Fruit fly (Drosophila melanogaster) whole organism, embryonic: ENCODE measurements around the gene CG33679.

Experiments used
- Abd-B ChIP-seq: fragments of 200-800 bp; sonication (Bioruptor generic); optimal IDR thresholded peaks from 2 replicates; lab custom pipeline; 2018; ENCODE audit warnings: missing biosample characterization, mild to moderate bottlenecking, missing genetic modification characterization, moderate library complexity
- Atf-2 ChIP-seq: fragments of 200-800 bp; sonication (Bioruptor generic); optimal IDR thresholded peaks from 2 replicates; lab custom pipeline; 2016; ENCODE audit warnings: missing biosample characterization, missing genetic modification characterization
- Awh ChIP-seq: fragments of 200-800 bp; sonication (Bioruptor generic); IDR thresholded peaks from 2 replicates; pipeline ENCODE4, ENCODE4 v1.3.6; 2022; ENCODE audit warnings: missing biosample characterization, missing genetic modification characterization
- CG10209 ChIP-seq: fragments of 200-800 bp; sonication (Bioruptor generic); optimal IDR thresholded peaks from 3 replicates; lab custom pipeline; 2017; ENCODE audit warnings: missing biosample characterization, mild to moderate bottlenecking, missing genetic modification characterization, missing genetic modification reagents
- CG10979 ChIP-seq: fragments of 200-800 bp; sonication (Bioruptor generic); optimal IDR thresholded peaks from 2 replicates; lab custom pipeline; 2018; ENCODE audit warnings: missing biosample characterization, mild to moderate bottlenecking, missing genetic modification characterization, moderate library complexity
- CG1233 ChIP-seq: fragments of 200-800 bp; sonication (Bioruptor generic); optimal IDR thresholded peaks from 4 replicates; lab custom pipeline; 2018; ENCODE audit warnings: missing biosample characterization, mild to moderate bottlenecking, missing genetic modification characterization
- CG12942 ChIP-seq: fragments of 200-800 bp; sonication (Bioruptor generic); optimal IDR thresholded peaks from 3 replicates; lab custom pipeline; 2016; ENCODE audit warnings: missing biosample characterization, missing genetic modification characterization
- CG13287 ChIP-seq: fragments of 200-800 bp; sonication (Bioruptor generic); IDR thresholded peaks from 2 replicates; pipeline ENCODE4 v1.3.6; 2022; ENCODE audit warnings: missing biosample characterization, missing genetic modification characterization; ENCODE audit not compliant: partially characterized antibody
- CG13424 ChIP-seq: fragments of 200-800 bp; sonication (Bioruptor generic); optimal IDR thresholded peaks from 2 replicates; lab custom pipeline; 2019; ENCODE audit warnings: missing biosample characterization, mild to moderate bottlenecking, missing genetic modification characterization, moderate library complexity
- CG15514 ChIP-seq: fragments of 200-800 bp; sonication (Bioruptor generic); optimal IDR thresholded peaks from 3 replicates; lab custom pipeline; 2017; ENCODE audit warnings: missing biosample characterization, missing genetic modification characterization, mild to moderate bottlenecking, moderate library complexity, missing genetic modification reagents
- CG15601 ChIP-seq: fragments of 200-800 bp; sonication (Bioruptor generic); optimal IDR thresholded peaks from 3 replicates; lab custom pipeline; 2019; ENCODE audit warnings: missing biosample characterization, mild to moderate bottlenecking, missing genetic modification characterization, moderate library complexity
- CG17568 ChIP-seq: fragments of 200-800 bp; sonication (Bioruptor generic); optimal IDR thresholded peaks from 2 replicates; lab custom pipeline; 2018; ENCODE audit warnings: missing biosample characterization, mild to moderate bottlenecking, missing genetic modification characterization, moderate library complexity
- CG17829 ChIP-seq: fragments of 200-800 bp; optimal IDR thresholded peaks from 2 replicates; lab custom pipeline; 2019; ENCODE audit warnings: missing biosample characterization, mild to moderate bottlenecking, missing genetic modification characterization, moderate library complexity
- CG2120 ChIP-seq: fragments of 200-800 bp; sonication (Bioruptor generic); optimal IDR thresholded peaks from 3 replicates; lab custom pipeline; 2016; ENCODE audit warnings: missing biosample characterization, missing genetic modification characterization
- CG2712 ChIP-seq: fragments of 200-800 bp; optimal IDR thresholded peaks from 3 replicates; lab custom pipeline; 2019; ENCODE audit warnings: missing biosample characterization, mild to moderate bottlenecking, missing genetic modification characterization, moderate library complexity
- CG30020 ChIP-seq: fragments of 200-800 bp; optimal IDR thresholded peaks from 2 replicates; lab custom pipeline; 2019; ENCODE audit warnings: missing biosample characterization, mild to moderate bottlenecking, missing genetic modification characterization, moderate library complexity
- CG31441 ChIP-seq: fragments of 200-800 bp; sonication (Bioruptor generic); IDR thresholded peaks from 2 replicates; pipeline ENCODE4 v1.3.6; 2022; ENCODE audit warnings: missing biosample characterization, missing genetic modification characterization
- CG6813 ChIP-seq: fragments of 200-800 bp; sonication (Bioruptor generic); optimal IDR thresholded peaks from 2 replicates; lab custom pipeline; 2017; ENCODE audit warnings: missing biosample characterization, missing genetic modification characterization, mild to moderate bottlenecking, moderate library complexity, missing genetic modification reagents
- CG6854 ChIP-seq: fragments of 200-800 bp; sonication (Bioruptor generic); optimal IDR thresholded peaks from 3 replicates; lab custom pipeline; 2017; ENCODE audit warnings: missing biosample characterization, mild to moderate bottlenecking, missing genetic modification characterization
- CG7839 ChIP-seq: fragments of 200-800 bp; sonication (Bioruptor generic); optimal IDR thresholded peaks from 3 replicates; lab custom pipeline; 2018; ENCODE audit warnings: missing biosample characterization, mild to moderate bottlenecking, missing genetic modification characterization, moderate library complexity
- CG8359 ChIP-seq: fragments of 200-800 bp; sonication (Bioruptor generic); optimal IDR thresholded peaks from 2 replicates; lab custom pipeline; 2017; ENCODE audit warnings: missing biosample characterization, mild to moderate bottlenecking, missing genetic modification characterization, borderline replicate concordance
- CoRest ChIP-seq: fragments of 200-800 bp; sonication (Bioruptor generic); optimal IDR thresholded peaks from 3 replicates; lab custom pipeline; 2018; ENCODE audit warnings: missing biosample characterization, mild to moderate bottlenecking, missing genetic modification characterization, moderate library complexity
- Dp ChIP-seq: fragments of 200-800 bp; sonication (Bioruptor generic); optimal IDR thresholded peaks from 2 replicates; lab custom pipeline; 2018; ENCODE audit warnings: missing biosample characterization, mild to moderate bottlenecking, missing genetic modification characterization, moderate library complexity
- Dref ChIP-seq: fragments of 200-800 bp; sonication (Bioruptor generic); IDR thresholded peaks from 2 replicates; pipeline ENCODE4 v1.3.6; 2022; ENCODE audit warnings: missing biosample characterization, missing genetic modification characterization
- E2f2 ChIP-seq: fragments of 200-800 bp; sonication (Bioruptor generic); IDR thresholded peaks from 2 replicates; pipeline ENCODE4 v1.3.6; 2022; ENCODE audit warnings: missing biosample characterization, missing genetic modification characterization
- Eip74EF ChIP-seq, 2 experiments: fragments of 200-800 bp in 1 of 2; fragments of >200 bp in 1 of 2; sonication (Bioruptor generic) in 1 of 2; optimal IDR thresholded peaks; 2 replicates each; lab custom pipeline; 2017 to 2019; ENCODE audit warnings: missing biosample characterization in 2 of 2, missing genetic modification characterization in 2 of 2, mild to moderate bottlenecking in 1 of 2, moderate library complexity in 1 of 2
- Hmx ChIP-seq: fragments of 200-800 bp; sonication (Bioruptor generic); optimal IDR thresholded peaks from 2 replicates; lab custom pipeline; 2016; ENCODE audit warnings: missing biosample characterization, missing genetic modification characterization
- MBD-R2 ChIP-seq: fragments of 200-800 bp; sonication (Bioruptor generic); IDR thresholded peaks from 2 replicates; pipeline ENCODE4 v1.3.6; 2022; ENCODE audit warnings: missing biosample characterization, missing genetic modification characterization
- Opbp ChIP-seq: fragments of 200-800 bp; sonication (Bioruptor generic); IDR thresholded peaks from 3 replicates; pipeline ENCODE4 v1.3.6; 2022; ENCODE audit warnings: missing biosample characterization, missing genetic modification characterization; ENCODE audit not compliant: partially characterized antibody
- Ptx1 ChIP-seq: fragments of 200-800 bp; sonication (Bioruptor generic); IDR thresholded peaks from 2 replicates; pipeline ENCODE4 v1.3.6; 2022; ENCODE audit warnings: missing biosample characterization, missing genetic modification characterization
- Ravus ChIP-seq: fragments of 200-800 bp; sonication (Bioruptor generic); IDR thresholded peaks from 2 replicates; pipeline ENCODE4 v1.3.6; 2022; ENCODE audit warnings: missing biosample characterization, missing genetic modification characterization
- Side ChIP-seq: fragments of 200-800 bp; sonication (Bioruptor generic); optimal IDR thresholded peaks from 2 replicates; lab custom pipeline; 2016; ENCODE audit warnings: missing biosample characterization, missing genetic modification characterization
- Vsx1 ChIP-seq: fragments of 200-800 bp; sonication (Bioruptor generic); optimal IDR thresholded peaks from 2 replicates; lab custom pipeline; 2017; ENCODE audit warnings: missing biosample characterization, mild to moderate bottlenecking, missing genetic modification characterization, missing genetic modification reagents
- ac ChIP-seq: fragments of 200-800 bp; sonication (Bioruptor generic); optimal IDR thresholded peaks from 3 replicates; lab custom pipeline; 2017; ENCODE audit warnings: missing biosample characterization, mild to moderate bottlenecking, missing genetic modification characterization
- bowl ChIP-seq: fragments of 200-800 bp; sonication (Bioruptor generic); IDR thresholded peaks from 2 replicates; pipeline ENCODE4 v1.3.6; 2022; ENCODE audit warnings: missing biosample characterization, missing genetic modification characterization
- chinmo ChIP-seq: fragments of 200-800 bp; sonication (Bioruptor generic); IDR thresholded peaks from 4 replicates; pipeline ENCODE4 v1.3.6; 2022; ENCODE audit warnings: missing biosample characterization, missing genetic modification characterization; ENCODE audit not compliant: partially characterized antibody
- crc ChIP-seq: fragments of 200-800 bp; sonication (Bioruptor generic); optimal IDR thresholded peaks from 2 replicates; lab custom pipeline; 2016; ENCODE audit warnings: missing biosample characterization, missing genetic modification characterization
- dpn ChIP-seq, 2 experiments: fragments of 200-800 bp; sonication (Bioruptor generic); optimal IDR thresholded peaks; 3 replicates each; lab custom pipeline; 2016; ENCODE audit warnings: missing biosample characterization in 2 of 2, missing genetic modification characterization in 2 of 2
- fd3F ChIP-seq: fragments of 200-800 bp; sonication (Bioruptor generic); optimal IDR thresholded peaks from 2 replicates; lab custom pipeline; 2018; ENCODE audit warnings: missing biosample characterization, mild to moderate bottlenecking, missing genetic modification characterization, moderate library complexity
- lab ChIP-seq: fragments of 200-800 bp; sonication (Bioruptor generic); optimal IDR thresholded peaks from 3 replicates; lab custom pipeline; 2017; ENCODE audit warnings: missing biosample characterization, missing genetic modification characterization, mild to moderate bottlenecking, moderate library complexity, missing genetic modification reagents
- lola ChIP-seq, 3 experiments: fragments of >200 bp in 2 of 3; fragments of 200-800 bp in 1 of 3; sonication (Bioruptor generic) in 1 of 3; optimal IDR thresholded peaks; 2 replicates each; lab custom pipeline; 2017 to 2019; ENCODE audit warnings: missing biosample characterization in 3 of 3, missing genetic modification characterization in 3 of 3, mild to moderate bottlenecking in 1 of 3, moderate library complexity in 1 of 3
- oc ChIP-seq: fragments of 200-800 bp; sonication (Bioruptor generic); optimal IDR thresholded peaks from 2 replicates; lab custom pipeline; 2018; ENCODE audit warnings: missing biosample characterization, mild to moderate bottlenecking, missing genetic modification characterization, moderate library complexity
- pan ChIP-seq, 4 experiments: fragments of >200 bp in 3 of 4; fragments of 200-800 bp in 1 of 4; sonication (Bioruptor generic) in 1 of 4; optimal IDR thresholded peaks in 3 of 4; IDR thresholded peaks in 1 of 4; 2 replicates each; pipeline versions ENCODE4 v1.3.6 to Lab custom; 2017 to 2022; ENCODE audit warnings: missing biosample characterization in 2 of 4, missing genetic modification characterization in 2 of 4, mixed read lengths in 1 of 4
- peb ChIP-seq: fragments of 200-800 bp; sonication (Bioruptor generic); IDR thresholded peaks from 2 replicates; pipeline ENCODE4 v1.3.6; 2022; ENCODE audit warnings: missing biosample characterization, missing genetic modification characterization
- ranshi ChIP-seq: fragments of 200-800 bp; sonication (Bioruptor generic); IDR thresholded peaks from 2 replicates; pipeline ENCODE4 v1.3.6; 2022; ENCODE audit warnings: missing biosample characterization, missing genetic modification characterization
- scrt ChIP-seq: fragments of 200-800 bp; sonication (Bioruptor generic); optimal IDR thresholded peaks from 2 replicates; lab custom pipeline; 2018; ENCODE audit warnings: missing biosample characterization, mild to moderate bottlenecking, missing genetic modification characterization, moderate library complexity
- stwl ChIP-seq: fragments of 200-800 bp; sonication (Bioruptor generic); optimal IDR thresholded peaks from 3 replicates; lab custom pipeline; 2018; ENCODE audit warnings: missing biosample characterization, mild to moderate bottlenecking, missing genetic modification characterization, moderate library complexity
- unpg ChIP-seq: fragments of 200-800 bp; sonication (Bioruptor generic); optimal IDR thresholded peaks from 3 replicates; lab custom pipeline; 2018; ENCODE audit warnings: missing biosample characterization, mild to moderate bottlenecking, missing genetic modification characterization, moderate library complexity

CG33679 gene

DNA sequence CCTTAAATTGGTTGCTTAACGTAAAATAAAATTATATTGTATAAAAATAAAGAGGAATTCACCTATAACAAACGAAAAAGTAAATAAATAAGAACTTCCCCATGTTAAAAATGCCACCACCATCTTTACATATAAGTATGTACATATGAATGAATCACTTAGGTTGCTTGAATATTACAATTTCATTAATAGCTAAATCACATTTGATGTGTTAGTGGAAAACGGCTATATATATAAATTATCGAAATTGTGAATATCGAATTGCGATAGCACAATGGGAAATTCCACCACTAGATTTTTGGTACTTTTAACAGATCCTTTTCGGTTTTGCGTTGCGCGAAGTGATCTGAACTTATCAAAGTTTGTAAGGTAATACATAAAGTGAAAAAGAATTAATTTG, 3.3 kb downstream of the CG33679 start, which contains the start of the genes solo and vas (continued):
- peak; percentile 15 for TF ChIP-seq Dp
- no peak for TF ChIP-seq Side (GFP tag; lab: Kevin White, UChicago)
- peak; percentile 20 for TF ChIP-seq CG1233 (GFP tag; lab: Kevin White, UChicago)
- TF ChIP-seq Eip74EF (GFP tag; optimal IDR thresholded peaks at IDR 0.05; lab: Kevin White, UChicago) = peak in 1 of 2 experiments; percentile 22
- no peak for TF ChIP-seq Ravus
- peak; percentile 57 for TF ChIP-seq Ptx1
- TF ChIP-seq chinmo (GFP tag; lab: Robert Waterston, UW) = 0 out of 4 replicates have a peak, but pooled peaks have one; percentile 9
- TF ChIP-seq CG30020 (tag; lab: Kevin White, UChicago) = peak; percentile 97
- no peak for TF ChIP-seq oc (tag; lab: Kevin White, UChicago)
- peak; percentile 88 for TF ChIP-seq stwl (tag; lab: Kevin White, UChicago)
- TF ChIP-seq CoRest (tag; lab: Kevin White, UChicago) = peak; percentile 80
- no peak for TF ChIP-seq CG6854 (GFP tag; lab: Kevin White, UChicago)
- TF ChIP-seq Hmx (GFP tag; lab: Kevin White, UChicago) = no peak
- TF ChIP-seq CG7839 = peak; percentile 62
- no peak for TF ChIP-seq CG6813 (GFP tag; lab: Kevin White, UChicago)
- TF ChIP-seq Dref (GFP tag; lab: Robert Waterston, UW) = peak; percentile 78
- TF ChIP-seq CG12942 (GFP tag; lab: Kevin White, UChicago) = peak; percentile 21
- 0 out of 2 replicates have a peak, but pooled peaks have one; percentile 25 for TF ChIP-seq ranshi (GFP tag; lab: Robert Waterston, UW)
- TF ChIP-seq lola (GFP tag; optimal IDR thresholded peaks at IDR 0.05; lab: Kevin White, UChicago) = peak in 2 of 3 experiments; percentile 58 to 90
- TF ChIP-seq CG13287 (GFP tag; lab: Robert Waterston, UW) = peak; percentile 16; the same call in 1 of the 2 replicates
- peak; percentile 36 to 47 for TF ChIP-seq dpn (GFP tag; optimal IDR thresholded peaks at IDR 0.05; lab: Kevin White, UChicago)
- no peak for TF ChIP-seq crc (GFP tag; lab: Kevin White, UChicago)
- peak; percentile 36 for TF ChIP-seq CG10209 (GFP tag; lab: Kevin White, UChicago)
- TF ChIP-seq Awh (GFP tag; lab: Robert Waterston, UW) = no peak
- peak; percentile 48 for TF ChIP-seq MBD-R2 (GFP tag; lab: Robert Waterston, UW)
- TF ChIP-seq CG17829 (tag; lab: Kevin White, UChicago) = peak; percentile 57
- TF ChIP-seq Opbp (GFP tag; lab: Robert Waterston, UW) = peak; percentile 54; the same call in 1 of the 3 replicates
- TF ChIP-seq CG8359 = no peak
- no peak for TF ChIP-seq Vsx1 (GFP tag; lab: Kevin White, UChicago)
- no peak for TF ChIP-seq Atf-2 (GFP tag; lab: Kevin White, UChicago)
- peak; percentile 70 for TF ChIP-seq Abd-B (GFP tag; lab: Kevin White, UChicago)
- peak; percentile 40 for TF ChIP-seq fd3F (GFP tag; lab: Kevin White, UChicago)
- TF ChIP-seq CG2120 (GFP tag; lab: Kevin White, UChicago) = peak; percentile 65
- peak; percentile 19 for TF ChIP-seq scrt
- no peak for TF ChIP-seq bowl
- peak; percentile 30 for TF ChIP-seq E2f2
- peak; percentile 51; the same call in 1 of the 2 replicates for TF ChIP-seq CG31441
- TF ChIP-seq peb (GFP tag; lab: Robert Waterston, UW) = no peak
- peak; percentile 80 for TF ChIP-seq CG2712 (tag; lab: Kevin White, UChicago)
- TF ChIP-seq unpg (GFP tag; lab: Kevin White, UChicago) = peak; percentile 64
- peak; percentile 36 for TF ChIP-seq CG10979
- peak; percentile 66 for TF ChIP-seq CG13424 (tag; lab: Kevin White, UChicago)
- TF ChIP-seq CG15514 (GFP tag; lab: Kevin White, UChicago) = peak; percentile 37
- TF ChIP-seq CG17568 = peak; percentile 7
- TF ChIP-seq lab (GFP tag; lab: Kevin White, UChicago) = peak; percentile 40
- no peak for TF ChIP-seq ac
- TF ChIP-seq CG15601 (tag; lab: Kevin White, UChicago) = peak; percentile 59
- TF ChIP-seq pan (optimal IDR thresholded peaks at IDR 0.05; lab: Kevin White, UChicago) = no peak
- peak in 1 of 2 experiments; percentile 51 for TF ChIP-seq pan (GFP tag; optimal IDR thresholded peaks at IDR 0.05 in 1 of 2, IDR thresholded peaks at IDR 0.05 in 1 of 2)
